Worm (Caenorhabditis elegans): Measurements from ENCODE around the gene C12D12.3.

The C12D12.3 gene

DNA sequence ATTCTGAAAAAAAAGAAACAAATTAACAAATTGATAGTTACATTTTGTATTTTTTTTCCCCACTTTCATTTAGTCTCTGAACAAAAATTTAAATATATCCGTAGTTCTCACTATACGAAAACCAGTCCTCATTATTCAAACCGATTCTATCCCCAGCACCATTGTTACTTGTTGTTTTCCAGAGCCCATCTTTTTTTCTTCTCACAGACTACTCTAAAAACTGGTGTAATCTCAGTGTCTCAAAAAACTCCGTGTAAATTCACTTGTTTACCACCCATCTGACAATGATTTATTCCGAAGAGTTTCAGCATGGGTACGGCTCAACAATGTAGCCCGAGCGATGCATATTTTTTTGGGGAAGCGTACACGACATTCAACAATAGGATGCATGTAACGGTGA is at the start of gene C12D12.3:
C12D12.3 (plus strand) TSS at position 301 of the 400 bp plus-strand sequence.
- TF ChIP-seq efl-1 (GFP tag; optimal IDR thresholded peaks at IDR 0.05), result no peak
- TF ChIP-seq mxl-1 (tag; optimal IDR thresholded peaks at IDR 0.05), result no peak
- no peak for TF ChIP-seq athp-1 (tag; optimal IDR thresholded peaks at IDR 0.05)
- no peak for TF ChIP-seq C06A6.2 (GFP tag; conservative IDR thresholded peaks at IDR 0.05)
- no peak for TF ChIP-seq Y53F4B.3 (GFP tag; IDR thresholded peaks at IDR 0.05)
- TF ChIP-seq ZK185.1 (tag; optimal IDR thresholded peaks at IDR 0.05; ENCODE audit: poor library complexity, severe bottlenecking), result no peak
- TF ChIP-seq F52B5.7 (tag; optimal IDR thresholded peaks at IDR 0.05), result no peak
- TF ChIP-seq zfh-2 (GFP tag; conservative IDR thresholded peaks at IDR 0.05), result no peak
- no peak for TF ChIP-seq nhr-80 (tag; optimal IDR thresholded peaks at IDR 0.05)
- no peak for TF ChIP-seq F55B11.4 (tag; optimal IDR thresholded peaks at IDR 0.05; ENCODE audit: borderline replicate concordance, insufficient read depth)
- no peak for TF ChIP-seq nhr-27 (tag; optimal IDR thresholded peaks at IDR 0.05)

DNA sequence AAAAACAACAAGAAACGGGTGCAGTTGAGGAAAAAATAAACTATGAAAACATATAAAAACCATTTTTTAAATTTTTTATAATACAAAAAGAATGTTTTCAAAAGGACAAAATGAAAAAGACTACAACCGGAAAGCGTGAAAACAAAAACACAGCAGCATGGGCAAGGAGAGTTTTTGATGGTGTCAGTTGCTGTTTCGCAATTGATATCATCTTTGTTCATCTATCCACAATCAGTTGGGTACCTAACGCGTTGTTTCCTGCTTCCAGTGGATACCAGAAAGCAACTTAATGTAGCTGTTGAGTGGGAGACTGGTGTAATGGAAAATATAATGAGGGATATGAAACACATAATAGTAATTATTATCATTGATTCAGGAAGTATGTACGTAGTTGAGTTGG is 49.3 kb upstream of the C12D12.3 start:
- TF ChIP-seq bed-1 (GFP tag; IDR thresholded peaks at IDR 0.05) (no peak), T26A5.8 (tag; optimal IDR thresholded peaks at IDR 0.05) (no peak), Y56A3A.18 (GFP tag; IDR thresholded peaks at IDR 0.05) (no peak), K12H6.12 (tag; optimal IDR thresholded peaks at IDR 0.05) (no peak), Y53F4B.3 (GFP tag; IDR thresholded peaks at IDR 0.05) (no peak), attf-5 (GFP tag; optimal IDR thresholded peaks at IDR 0.05) (no peak), madf-6 (GFP tag; IDR thresholded peaks at IDR 0.05) (no peak), cebp-2 (GFP tag; IDR thresholded peaks at IDR 0.05) (no peak), somi-1 (GFP tag; optimal IDR thresholded peaks at IDR 0.05) (no peak), hlh-12 (tag; optimal IDR thresholded peaks at IDR 0.05) (no peak), cebp-1 (GFP tag; IDR thresholded peaks at IDR 0.05) (no peak), cebp-1 (tag; optimal IDR thresholded peaks at IDR 0.05) (no peak), nhr-80 (tag; optimal IDR thresholded peaks at IDR 0.05) (no peak), dpff-1 (tag; optimal IDR thresholded peaks at IDR 0.05) (no peak), efl-1 (GFP tag; optimal IDR thresholded peaks at IDR 0.05) (no peak), hrde-1 (tag; optimal IDR thresholded peaks at IDR 0.05; ENCODE audit: borderline replicate concordance) (no peak), dpl-1 (GFP tag; optimal IDR thresholded peaks at IDR 0.05) (no peak), tbp1 (GFP tag; optimal IDR thresholded peaks at IDR 0.05) (no peak), ztf-18 (tag; optimal IDR thresholded peaks at IDR 0.05) (no peak), ztf-25 (GFP tag; IDR thresholded peaks at IDR 0.05) (no peak)

DNA sequence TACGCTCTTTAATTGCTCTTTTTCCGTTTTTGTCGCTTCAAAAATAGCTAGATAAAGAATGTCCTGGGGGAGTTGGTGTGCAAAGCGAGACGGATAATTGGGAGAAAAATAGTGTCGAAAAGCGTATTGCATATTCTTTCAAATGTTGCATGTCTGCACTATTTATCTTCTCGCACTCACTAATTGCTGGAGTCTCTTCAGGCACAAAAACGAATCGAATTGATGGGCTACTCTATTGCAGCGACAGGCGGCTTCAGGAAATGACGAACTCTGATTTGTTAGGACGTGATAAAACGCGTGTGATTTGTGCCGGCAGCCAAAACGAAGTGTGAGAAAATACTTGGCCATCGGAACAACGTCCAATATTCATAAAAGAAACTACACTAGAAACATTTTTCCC is 48.8 kb upstream of the C12D12.3 start:
- TF ChIP-seq madf-10 (tag; optimal IDR thresholded peaks at IDR 0.05) (no peak), snpc-1.1 (tag; optimal IDR thresholded peaks at IDR 0.05; ENCODE audit: insufficient read depth) (no peak), Y95B8A.8 (GFP tag; IDR thresholded peaks at IDR 0.05) (no peak), attf-3 (GFP tag; conservative IDR thresholded peaks at IDR 0.05) (no peak), tlf-1 (GFP tag; optimal IDR thresholded peaks at IDR 0.05) (no peak)

DNA sequence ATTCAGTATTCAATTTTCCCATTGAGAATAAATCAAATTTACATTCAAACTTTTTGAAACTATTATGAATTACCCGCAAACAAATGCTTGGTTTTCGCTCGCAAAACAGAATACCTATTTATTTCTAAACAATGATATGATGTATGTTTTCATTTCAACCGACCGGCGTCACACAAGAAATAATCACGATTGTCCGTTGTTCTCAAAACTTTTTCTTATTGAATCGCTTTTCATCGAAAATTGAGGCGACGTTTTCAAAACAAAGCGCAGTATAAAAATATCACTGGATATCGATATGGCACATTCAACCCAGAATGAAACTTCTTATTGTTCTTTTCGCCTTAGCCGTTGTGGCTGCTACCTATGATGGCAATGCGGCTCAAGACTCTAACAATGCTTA is 47.6 kb upstream of the C12D12.3 start, which contains the start of gene ZK813.3:
ZK813.3 (plus strand) TSS at position 301 of the 400 bp plus-strand sequence.
- TF ChIP-seq cebp-2 (GFP tag; IDR thresholded peaks at IDR 0.05) (no peak), snpc-3.4 (tag; optimal IDR thresholded peaks at IDR 0.05) (no peak), sdz-38 (tag; optimal IDR thresholded peaks at IDR 0.05) (no peak), somi-1 (GFP tag; optimal IDR thresholded peaks at IDR 0.05) (no peak), hsf-1 (GFP tag; IDR thresholded peaks at IDR 0.05) (no peak), madf-3 (GFP tag; IDR thresholded peaks at IDR 0.05) (no peak), B0261.1 (tag; optimal IDR thresholded peaks at IDR 0.05) (no peak), chd-7 (tag; optimal IDR thresholded peaks at IDR 0.05) (no peak), lin-35 (GFP tag; optimal IDR thresholded peaks at IDR 0.05) (no peak), hmg-20 (GFP tag; IDR thresholded peaks at IDR 0.05) (no peak)

All from whole organism, young adult.